Fruit fly (Drosophila melanogaster): Measurements from ENCODE around the gene CG3036.

CG3036 gene

DNA sequence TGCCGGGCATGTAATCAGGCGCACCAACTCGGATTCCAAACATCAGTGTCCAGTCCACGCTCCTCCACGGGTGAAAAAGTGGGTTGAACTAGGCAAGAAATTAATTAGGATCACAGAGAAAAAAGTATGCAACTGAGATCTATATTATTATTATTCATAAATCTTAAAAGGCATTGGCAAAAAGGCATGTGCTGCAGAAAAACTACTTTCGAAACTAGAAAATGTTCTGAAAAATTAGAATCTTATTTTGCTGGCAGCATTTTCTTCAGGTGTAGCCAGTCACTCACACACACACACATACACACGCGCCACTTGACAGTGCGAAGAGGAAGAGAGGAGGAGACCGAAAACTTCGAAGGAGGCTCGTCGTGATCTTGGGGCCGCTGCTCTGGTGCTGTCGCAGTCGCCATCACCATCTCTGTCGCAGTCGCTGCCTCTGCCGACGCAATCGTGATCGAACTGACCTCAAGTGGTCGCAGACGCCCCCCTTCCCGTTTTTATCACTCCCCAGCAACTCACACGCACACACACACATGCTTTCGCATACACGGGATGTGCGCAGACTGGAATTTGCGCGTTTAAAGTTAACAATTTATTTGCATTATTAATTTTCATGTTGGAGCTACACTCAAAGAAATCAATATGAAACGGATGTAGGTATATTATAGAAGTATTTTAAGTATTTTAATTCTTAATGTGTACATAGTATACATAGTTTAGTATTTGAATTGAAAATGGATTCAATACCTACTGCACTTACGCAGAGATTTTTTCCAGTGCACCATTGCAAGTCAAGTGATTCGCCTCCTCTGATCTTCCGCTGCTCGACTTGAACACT, 4.3 kb upstream of the CG3036 start:
- peak; percentile 12 for TF ChIP-seq CG17801 (GFP tag; optimal IDR thresholded peaks at IDR 0.05; ENCODE audit: partially characterized antibody)

DNA sequence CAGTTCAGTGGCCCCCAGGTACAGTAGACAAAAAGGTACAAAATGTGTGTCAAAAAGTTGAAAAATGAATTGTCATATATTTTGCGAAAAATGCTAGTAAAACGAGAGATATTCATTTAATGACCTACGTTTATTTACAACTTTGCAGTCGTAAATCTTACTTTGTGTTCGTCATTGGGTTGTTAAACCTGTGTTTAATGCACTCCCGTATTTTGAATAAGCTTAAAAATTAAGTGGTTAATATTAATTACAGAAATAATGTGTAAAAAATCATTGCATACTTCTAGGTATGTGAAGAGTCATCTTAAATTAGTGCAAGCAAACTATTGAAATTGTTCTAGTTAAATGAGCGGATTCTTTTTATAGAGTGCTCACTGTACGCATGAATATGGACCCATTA, 3.4 kb upstream of the CG3036 start:
- no peak for TF ChIP-seq CG17801 (GFP tag; optimal IDR thresholded peaks at IDR 0.05; ENCODE audit: partially characterized antibody)

DNA sequence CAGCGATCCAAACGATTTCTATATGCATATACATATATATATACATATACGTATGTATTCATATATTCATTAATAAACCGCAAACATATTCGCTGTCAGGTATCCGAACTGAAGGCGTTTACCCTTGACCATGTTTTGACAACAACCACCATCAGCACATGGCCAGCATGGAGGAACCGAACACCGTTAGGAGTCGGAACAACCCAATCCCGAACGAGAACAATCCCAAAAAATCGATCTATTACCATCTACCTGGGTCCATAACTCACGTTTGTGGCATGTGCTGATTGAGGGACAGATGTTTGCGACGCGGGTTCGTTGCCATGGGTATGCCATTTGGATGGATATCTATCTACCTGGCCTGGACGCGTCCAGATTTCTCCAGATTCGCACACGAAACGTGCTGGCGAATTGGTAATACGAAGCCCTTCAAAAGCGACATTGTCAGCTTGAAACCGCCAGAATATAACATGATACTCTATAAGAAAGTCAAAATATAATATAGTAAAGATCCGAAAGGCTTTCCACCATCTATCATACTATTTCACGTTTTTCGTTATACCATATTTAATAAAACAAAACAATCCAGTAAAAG, 2.4 kb upstream of the CG3036 start, which contains the start of gene CG15625:
TSS of gene CG15625 (plus strand) at position 545 of the 595 bp plus-strand sequence.
- TF ChIP-seq CG17801 (GFP tag; optimal IDR thresholded peaks at IDR 0.05; ENCODE audit: partially characterized antibody), result no peak

dm6 chr2L:4893612-4894011, 1.7 kb downstream of the CG3036 start:
- no peak for TF ChIP-seq CG17801 (GFP tag; optimal IDR thresholded peaks at IDR 0.05; ENCODE audit: partially characterized antibody)

DNA sequence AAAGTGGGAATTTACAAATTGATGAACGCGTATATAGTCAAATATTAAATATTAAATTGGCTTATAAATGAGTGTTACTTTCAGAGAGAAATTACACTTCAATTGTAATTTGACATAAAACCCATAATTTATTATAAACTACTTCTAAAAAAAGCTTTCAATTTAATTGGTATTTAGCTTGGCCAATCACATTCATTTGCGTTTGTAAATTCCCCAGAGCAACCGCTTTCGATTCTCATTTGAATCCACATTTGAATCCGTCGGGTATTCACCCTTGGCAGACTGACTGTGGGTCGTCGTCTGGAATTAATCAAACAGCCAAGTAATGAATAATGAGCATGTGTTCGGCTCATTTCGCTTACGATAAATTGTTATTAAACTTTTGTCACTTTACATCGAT, 4.0 kb downstream of the CG3036 start:
- TF ChIP-seq CG17801 (GFP tag; optimal IDR thresholded peaks at IDR 0.05; ENCODE audit: partially characterized antibody), result no peak

- no peak for TF ChIP-seq CG17801 (GFP tag; optimal IDR thresholded peaks at IDR 0.05; ENCODE audit: partially characterized antibody)
These were observed 4.7 kb downstream of the CG3036 start for dm6 chr2L:4896484-4897205.

DNA sequence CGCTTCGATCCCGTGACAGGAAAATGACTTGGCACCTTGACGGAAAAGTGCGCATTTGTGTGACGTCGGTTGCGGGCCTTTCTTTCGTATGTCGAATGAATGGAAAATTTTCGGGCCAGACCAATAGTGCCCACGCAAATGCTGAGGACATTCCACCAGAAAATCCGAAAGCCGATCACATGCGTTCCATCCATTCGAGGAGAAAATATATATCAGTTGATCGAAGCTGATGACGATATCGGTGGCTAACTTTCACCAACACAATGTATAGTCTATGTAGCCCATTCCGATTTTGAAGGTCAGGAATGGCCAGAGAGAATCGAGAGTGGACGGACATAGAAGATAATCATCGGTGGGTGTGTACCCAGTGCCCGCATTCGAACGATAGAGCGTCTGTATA, 6.3 kb downstream of the CG3036 start:
- no peak for TF ChIP-seq CG17801 (GFP tag; optimal IDR thresholded peaks at IDR 0.05; ENCODE audit: partially characterized antibody)

DNA sequence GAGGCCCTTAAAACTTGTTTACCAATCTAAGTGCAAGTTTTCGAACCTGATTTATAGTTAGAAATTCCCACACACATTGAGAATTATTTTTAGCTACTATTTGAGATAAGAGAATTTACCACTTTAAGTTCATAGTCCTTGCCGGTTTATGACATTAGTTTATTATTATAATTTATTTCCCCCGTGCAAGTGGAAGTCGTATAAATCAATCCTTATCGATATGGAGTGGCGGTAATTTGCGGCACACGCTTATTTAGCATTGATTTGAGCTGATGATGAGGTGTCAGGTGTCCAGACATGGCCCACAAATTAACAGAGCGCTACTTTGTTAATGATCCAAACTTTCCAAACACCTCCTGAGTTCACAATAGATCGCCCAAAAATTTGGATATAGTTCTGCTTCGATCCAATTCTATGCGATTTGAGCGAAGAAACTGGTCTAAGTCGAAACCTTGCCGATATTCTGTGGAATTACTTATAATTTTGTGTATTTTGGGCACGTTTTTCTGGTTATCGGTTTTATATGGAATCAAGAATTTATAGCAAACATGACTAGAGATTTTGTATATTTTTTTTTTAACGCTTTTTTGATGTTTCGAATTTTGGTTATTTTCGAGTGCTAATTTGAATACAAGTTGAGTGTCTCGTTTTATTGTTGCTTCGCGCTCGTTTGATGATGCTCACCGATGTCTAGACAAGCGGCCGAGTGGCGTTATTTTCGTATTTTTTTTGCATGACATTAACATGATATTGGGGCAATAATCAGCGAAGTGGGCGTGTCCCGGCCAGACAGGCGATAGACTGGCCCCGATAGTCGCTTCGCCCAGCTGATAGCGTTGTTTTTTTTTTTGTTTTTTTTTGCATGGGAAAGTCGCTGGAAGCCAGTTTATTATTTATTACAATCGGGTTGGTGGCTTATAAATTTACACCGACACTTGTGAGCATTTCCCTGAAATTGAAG, 8.0 kb downstream of the CG3036 start:
- TF ChIP-seq CG17801 (GFP tag; optimal IDR thresholded peaks at IDR 0.05; ENCODE audit: partially characterized antibody), result no peak

DNA sequence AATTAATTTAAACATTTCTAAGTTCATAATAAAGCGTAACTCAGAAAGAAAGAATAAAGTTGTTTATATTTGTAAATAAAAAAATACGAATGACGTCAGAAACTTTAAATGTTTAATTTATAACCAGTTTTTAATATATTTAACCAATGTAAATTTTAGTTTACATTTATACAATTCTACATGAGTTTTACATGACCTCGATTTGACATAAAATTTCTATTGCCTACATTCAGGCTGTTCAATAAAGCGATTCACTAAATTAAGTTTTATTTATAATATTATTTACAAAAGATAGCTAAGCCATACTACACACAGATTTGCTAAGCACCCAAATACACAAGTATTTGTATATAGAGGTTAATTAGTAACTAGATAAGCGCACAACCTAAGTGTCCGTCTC, 11.9 kb downstream of the CG3036 start:
- TF ChIP-seq CG17801 (GFP tag; optimal IDR thresholded peaks at IDR 0.05; ENCODE audit: partially characterized antibody), result no peak

- no peak for TF ChIP-seq CG17801 (GFP tag; optimal IDR thresholded peaks at IDR 0.05; ENCODE audit: partially characterized antibody)
These were observed 13.7 kb downstream of the CG3036 start for dm6 chr2L:4905365-4906280.

- peak; percentile 64 for TF ChIP-seq CG17801 (GFP tag; optimal IDR thresholded peaks at IDR 0.05; ENCODE audit: partially characterized antibody)
These were observed 14.8 kb downstream of the CG3036 start, which contains the start of gene snsl for dm6 chr2L:4906546-4907250. Gene snsl, minus strand, starts transcription at chr2L:4906762.

DNA sequence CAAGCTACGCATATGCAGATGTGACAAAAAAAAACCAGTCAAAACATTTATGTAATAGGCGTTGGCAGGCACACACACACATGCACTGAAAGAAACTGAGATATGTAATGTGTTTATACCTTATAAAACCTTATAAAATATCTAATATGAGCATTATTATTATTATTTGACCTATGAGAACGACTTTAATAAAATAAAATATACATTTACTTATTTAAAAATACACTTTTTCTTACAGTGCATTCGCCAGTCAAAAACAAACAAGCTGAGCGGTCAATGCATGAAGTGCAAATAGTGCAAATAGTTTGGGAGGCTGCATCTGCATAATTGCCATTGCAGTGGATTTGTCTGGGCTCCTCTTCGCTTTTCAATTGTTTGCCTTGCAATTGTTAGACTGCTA, 16.1 kb downstream of the CG3036 start:
- peak; percentile 79 for TF ChIP-seq CG17801 (GFP tag; optimal IDR thresholded peaks at IDR 0.05; ENCODE audit: partially characterized antibody)

dm6 chr2L:4915715-4916153, 23.8 kb downstream of the CG3036 start:
- peak; percentile 99 for TF ChIP-seq CG17801 (GFP tag; optimal IDR thresholded peaks at IDR 0.05; ENCODE audit: partially characterized antibody)

Data from ovary, adult (tissue).